Fruit fly (Drosophila melanogaster): ENCODE results near the gene Invadolysin.

- no peak for TF ChIP-seq usp (GFP tag; optimal IDR thresholded peaks at IDR 0.05)
- no peak for TF ChIP-seq EcR (GFP tag; optimal IDR thresholded peaks at IDR 0.05)
Observed at dm6 chr3R:10135011-10135410, 9.5 kb upstream of the Invadolysin start.

All from whole organism.